Fruit fly (Drosophila melanogaster) whole organism, embryonic: ENCODE data around the gene CG13359.

ENCODE experiments used
- ATbp ChIP-seq: fragments of 200-800 bp; sonication (Bioruptor generic); optimal IDR thresholded peaks from 2 replicates; lab custom pipeline; 2017; ENCODE audit warnings: missing biosample characterization, mild to moderate bottlenecking, missing genetic modification characterization, missing genetic modification reagents
- Atf6 ChIP-seq: fragments of 200-800 bp; sonication (Bioruptor generic); IDR thresholded peaks from 2 replicates; pipeline ENCODE4 v1.3.6; 2022; ENCODE audit warnings: missing biosample characterization, missing genetic modification characterization
- CG10209 ChIP-seq: fragments of 200-800 bp; sonication (Bioruptor generic); optimal IDR thresholded peaks from 3 replicates; lab custom pipeline; 2017; ENCODE audit warnings: missing biosample characterization, mild to moderate bottlenecking, missing genetic modification characterization, missing genetic modification reagents
- CG10321 ChIP-seq: fragments of 200-800 bp; sonication (Bioruptor generic); IDR thresholded peaks from 2 replicates; pipeline ENCODE4 v1.3.6; 2022; ENCODE audit warnings: missing biosample characterization, missing genetic modification characterization
- CG11456 ChIP-seq: fragments of 200-800 bp; sonication (Bioruptor generic); IDR thresholded peaks from 3 replicates; pipeline ENCODE4 v1.3.6; 2022; ENCODE audit warnings: missing biosample characterization, missing genetic modification characterization
- CG12104 ChIP-seq: fragments of 200-800 bp; sonication (Bioruptor generic); optimal IDR thresholded peaks from 3 replicates; lab custom pipeline; 2016; ENCODE audit warnings: missing biosample characterization, missing genetic modification characterization
- CG12155 ChIP-seq: fragments of 200-800 bp; sonication (Bioruptor generic); optimal IDR thresholded peaks from 3 replicates; lab custom pipeline; 2016; ENCODE audit warnings: missing biosample characterization, missing genetic modification characterization
- CG14860 ChIP-seq: fragments of 200-800 bp; sonication (Bioruptor generic); IDR thresholded peaks from 3 replicates; pipeline ENCODE4 v1.3.6; 2022; ENCODE audit warnings: missing biosample characterization, missing genetic modification characterization; ENCODE audit not compliant: partially characterized antibody
- CG15514 ChIP-seq: fragments of 200-800 bp; sonication (Bioruptor generic); optimal IDR thresholded peaks from 3 replicates; lab custom pipeline; 2017; ENCODE audit warnings: missing biosample characterization, missing genetic modification characterization, mild to moderate bottlenecking, moderate library complexity, missing genetic modification reagents
- CG16863 ChIP-seq: fragments of 200-800 bp; sonication (Bioruptor generic); optimal IDR thresholded peaks from 3 replicates; lab custom pipeline; 2016; ENCODE audit warnings: missing biosample characterization, missing genetic modification characterization
- CG17385 ChIP-seq: fragments of 200-800 bp; sonication (Bioruptor generic); optimal IDR thresholded peaks from 3 replicates; lab custom pipeline; 2018; ENCODE audit warnings: missing biosample characterization, mild to moderate bottlenecking, missing genetic modification characterization
- CG17802 ChIP-seq: fragments of 200-800 bp; sonication (Bioruptor generic); optimal IDR thresholded peaks from 2 replicates; lab custom pipeline; 2018; ENCODE audit warnings: missing biosample characterization, mild to moderate bottlenecking, missing genetic modification characterization, moderate library complexity
- CG18262 ChIP-seq: fragments of 200-800 bp; optimal IDR thresholded peaks from 3 replicates; lab custom pipeline; 2019; ENCODE audit warnings: missing biosample characterization, mild to moderate bottlenecking, missing genetic modification characterization, moderate library complexity
- CG2678 ChIP-seq: fragments of 200-800 bp; sonication (Bioruptor generic); optimal IDR thresholded peaks from 3 replicates; lab custom pipeline; 2019; ENCODE audit warnings: missing biosample characterization, mild to moderate bottlenecking, missing genetic modification characterization, moderate library complexity
- CG2712 ChIP-seq: fragments of 200-800 bp; optimal IDR thresholded peaks from 3 replicates; lab custom pipeline; 2019; ENCODE audit warnings: missing biosample characterization, mild to moderate bottlenecking, missing genetic modification characterization, moderate library complexity
- CG30431 ChIP-seq: fragments of 200-800 bp; sonication (Bioruptor generic); optimal IDR thresholded peaks from 2 replicates; lab custom pipeline; 2017; ENCODE audit warnings: missing biosample characterization, missing genetic modification characterization
- CG34422 ChIP-seq: fragments of 200-800 bp; sonication (Bioruptor generic); IDR thresholded peaks from 3 replicates; pipeline ENCODE4 v1.3.6; 2022; ENCODE audit warnings: missing biosample characterization, missing genetic modification characterization
- CG42726 ChIP-seq: fragments of 200-800 bp; sonication (Bioruptor generic); IDR thresholded peaks from 2 replicates; pipeline ENCODE4 v1.3.6; 2022; ENCODE audit warnings: missing biosample characterization, missing genetic modification characterization; ENCODE audit not compliant: partially characterized antibody
- CG43689 ChIP-seq: fragments of 200-800 bp; sonication (Bioruptor generic); IDR thresholded peaks from 2 replicates; pipeline ENCODE4 v1.3.6; 2022; ENCODE audit warnings: missing biosample characterization, missing genetic modification characterization
- CG6654 ChIP-seq: fragments of 200-800 bp; sonication (Bioruptor generic); optimal IDR thresholded peaks from 2 replicates; lab custom pipeline; 2017; ENCODE audit warnings: missing biosample characterization, mild to moderate bottlenecking, missing genetic modification characterization
- CG6813 ChIP-seq: fragments of 200-800 bp; sonication (Bioruptor generic); optimal IDR thresholded peaks from 2 replicates; lab custom pipeline; 2017; ENCODE audit warnings: missing biosample characterization, missing genetic modification characterization, mild to moderate bottlenecking, moderate library complexity, missing genetic modification reagents
- CG7839 ChIP-seq: fragments of 200-800 bp; sonication (Bioruptor generic); optimal IDR thresholded peaks from 3 replicates; lab custom pipeline; 2018; ENCODE audit warnings: missing biosample characterization, mild to moderate bottlenecking, missing genetic modification characterization, moderate library complexity
- CG7987 ChIP-seq: fragments of 200-800 bp; sonication (Bioruptor generic); optimal IDR thresholded peaks from 2 replicates; lab custom pipeline; 2018; ENCODE audit warnings: missing biosample characterization, mild to moderate bottlenecking, missing genetic modification characterization, moderate library complexity
- CG8924 ChIP-seq: fragments of 200-800 bp; optimal IDR thresholded peaks from 3 replicates; lab custom pipeline; 2019; ENCODE audit warnings: missing biosample characterization, mild to moderate bottlenecking, missing genetic modification characterization, moderate library complexity
- Chrac-16 ChIP-seq: fragments of 200-800 bp; sonication (Bioruptor generic); optimal IDR thresholded peaks from 3 replicates; lab custom pipeline; 2016; ENCODE audit warnings: missing biosample characterization, missing genetic modification characterization
- Deaf1 ChIP-seq: fragments of 200-800 bp; optimal IDR thresholded peaks from 3 replicates; lab custom pipeline; 2019; ENCODE audit warnings: missing biosample characterization, mild to moderate bottlenecking, missing genetic modification characterization, moderate library complexity
- Dfd ChIP-seq, 2 experiments: fragments of >200 bp; optimal IDR thresholded peaks; 2 replicates each; lab custom pipeline; 2017; ENCODE audit warnings: missing biosample characterization in 2 of 2, missing genetic modification characterization in 2 of 2
- Dip2 ChIP-seq: fragments of 200-800 bp; sonication (Bioruptor generic); IDR thresholded peaks from 2 replicates; pipeline ENCODE4 v1.3.6; 2022; ENCODE audit warnings: missing biosample characterization, missing genetic modification characterization
- Ets65A ChIP-seq: fragments of 200-800 bp; sonication (Bioruptor generic); peaks from one replicate; lab custom pipeline; 2016; ENCODE audit warnings: missing biosample characterization, missing genetic modification characterization
- Gug ChIP-seq: fragments of 200-800 bp; sonication (Bioruptor generic); IDR thresholded peaks from 4 replicates; pipeline ENCODE4 v1.3.6; 2022; ENCODE audit warnings: missing biosample characterization, missing genetic modification characterization
- H2.0 ChIP-seq: fragments of 200-800 bp; sonication (Bioruptor generic); IDR thresholded peaks from 2 replicates; pipeline ENCODE4 v1.3.6; 2022; ENCODE audit warnings: missing biosample characterization, missing genetic modification characterization
- Hsf ChIP-seq: fragments of 200-800 bp; sonication (Bioruptor generic); optimal IDR thresholded peaks from 3 replicates; lab custom pipeline; 2016; ENCODE audit warnings: missing biosample characterization, missing genetic modification characterization
- Rfx ChIP-seq: fragments of 200-800 bp; sonication (Bioruptor generic); IDR thresholded peaks from 2 replicates; pipeline ENCODE4 v1.3.6; 2022; ENCODE audit warnings: missing biosample characterization, missing genetic modification characterization
- Xrp1 ChIP-seq: fragments of 200-800 bp; sonication (Bioruptor generic); IDR thresholded peaks from 2 replicates; pipeline ENCODE4 v1.3.6; 2022; ENCODE audit warnings: missing biosample characterization, missing genetic modification characterization
- cad ChIP-seq: fragments of >200 bp; optimal IDR thresholded peaks from 2 replicates; lab custom pipeline; 2017; ENCODE audit warnings: missing biosample characterization, missing genetic modification characterization
- dimm ChIP-seq: fragments of 200-800 bp; sonication (Bioruptor generic); IDR thresholded peaks from 2 replicates; pipeline ENCODE4 v1.3.6; 2022; ENCODE audit warnings: missing biosample characterization, missing genetic modification characterization
- dmrt99B ChIP-seq: fragments of 200-800 bp; sonication (Bioruptor generic); optimal IDR thresholded peaks from 2 replicates; lab custom pipeline; 2018; ENCODE audit warnings: missing biosample characterization, mild to moderate bottlenecking, missing genetic modification characterization, moderate library complexity
- fd64A ChIP-seq: fragments of 200-800 bp; sonication (Bioruptor generic); optimal IDR thresholded peaks from 3 replicates; lab custom pipeline; 2018; ENCODE audit warnings: missing biosample characterization, mild to moderate bottlenecking, missing genetic modification characterization
- fd96Cb ChIP-seq: fragments of 200-800 bp; sonication (Bioruptor generic); optimal IDR thresholded peaks from 2 replicates; lab custom pipeline; 2018; ENCODE audit warnings: missing biosample characterization, mild to moderate bottlenecking, missing genetic modification characterization, moderate library complexity
- jumu ChIP-seq: fragments of 200-800 bp; sonication (Bioruptor generic); optimal IDR thresholded peaks from 3 replicates; lab custom pipeline; 2016; ENCODE audit warnings: missing biosample characterization, missing genetic modification characterization
- klu ChIP-seq: fragments of 200-800 bp; sonication (Bioruptor generic); IDR thresholded peaks from 2 replicates; pipeline ENCODE4 v1.3.6; 2022; ENCODE audit warnings: missing biosample characterization, missing genetic modification characterization
- lab ChIP-seq: fragments of 200-800 bp; sonication (Bioruptor generic); optimal IDR thresholded peaks from 3 replicates; lab custom pipeline; 2017; ENCODE audit warnings: missing biosample characterization, missing genetic modification characterization, mild to moderate bottlenecking, moderate library complexity, missing genetic modification reagents
- nom ChIP-seq: fragments of 200-800 bp; sonication (Bioruptor generic); optimal IDR thresholded peaks from 2 replicates; lab custom pipeline; 2017; ENCODE audit warnings: missing biosample characterization, missing genetic modification characterization, mild to moderate bottlenecking, moderate library complexity, missing genetic modification reagents
- pzg ChIP-seq: fragments of 200-800 bp; sonication (Bioruptor generic); optimal IDR thresholded peaks from 3 replicates; lab custom pipeline; 2018; ENCODE audit warnings: missing biosample characterization, mild to moderate bottlenecking, missing genetic modification characterization, moderate library complexity
- ranshi ChIP-seq: fragments of 200-800 bp; sonication (Bioruptor generic); IDR thresholded peaks from 2 replicates; pipeline ENCODE4 v1.3.6; 2022; ENCODE audit warnings: missing biosample characterization, missing genetic modification characterization
- scrt ChIP-seq: fragments of 200-800 bp; sonication (Bioruptor generic); optimal IDR thresholded peaks from 2 replicates; lab custom pipeline; 2018; ENCODE audit warnings: missing biosample characterization, mild to moderate bottlenecking, missing genetic modification characterization, moderate library complexity
- shn ChIP-seq: fragments of 200-800 bp; sonication (Bioruptor generic); optimal IDR thresholded peaks from 3 replicates; lab custom pipeline; 2016; ENCODE audit warnings: missing biosample characterization, missing genetic modification characterization
- tin ChIP-seq: fragments of 200-800 bp; sonication (Bioruptor generic); optimal IDR thresholded peaks from 3 replicates; lab custom pipeline; 2016; ENCODE audit warnings: missing biosample characterization, missing genetic modification characterization
- usp ChIP-seq: fragments of >200 bp; optimal IDR thresholded peaks from 2 replicates; lab custom pipeline; 2017; ENCODE audit warnings: missing biosample characterization, missing genetic modification characterization
- vnd ChIP-seq: fragments of 200-800 bp; sonication (Bioruptor generic); IDR thresholded peaks from 3 replicates; pipeline ENCODE4 v1.3.6; 2022; ENCODE audit warnings: missing biosample characterization, missing genetic modification characterization; ENCODE audit not compliant: partially characterized antibody

The CG13359 gene

DNA sequence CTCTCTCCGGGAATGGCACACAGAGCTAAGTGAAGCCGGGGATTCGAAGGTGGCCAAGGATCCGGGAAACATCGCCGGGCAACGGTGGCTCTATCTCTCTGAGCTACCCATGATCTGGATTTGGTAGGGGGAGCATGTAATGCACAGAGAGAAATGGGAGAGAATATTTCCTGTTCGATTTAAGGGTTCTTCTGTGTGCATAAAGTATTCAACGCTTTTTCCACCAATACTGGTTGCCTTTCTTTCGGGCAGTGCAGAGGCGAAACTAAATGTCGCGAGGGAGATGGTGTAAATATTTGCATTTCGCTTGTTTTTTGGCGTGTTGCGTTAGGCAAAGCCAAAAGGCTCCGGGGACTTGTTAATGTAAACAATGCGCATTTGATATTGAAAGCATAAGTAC, 38.7 kb upstream of the CG13359 start (continued):
- TF ChIP-seq ranshi (GFP tag; lab: Robert Waterston, UW) (peak; percentile 16; the same call in 1 of the 2 replicates), Ets65A (GFP tag; lab: Kevin White, UChicago) (peak; percentile 43), lab (GFP tag; lab: Kevin White, UChicago) (peak; percentile 38), CG17385 (GFP tag; lab: Kevin White, UChicago) (peak; percentile 2), fd96Cb (peak; percentile 42), Xrp1 (GFP tag; lab: Robert Waterston, UW) (peak; percentile 29; the same call in 1 of the 2 replicates), CG18262 (tag; lab: Kevin White, UChicago) (peak; percentile 3), CG7839 (tag; lab: Kevin White, UChicago) (peak; percentile 17), CG14860 (GFP tag; lab: Robert Waterston, UW) (no peak), CG2678 (tag; lab: Kevin White, UChicago) (peak; percentile 35), ATbp (GFP tag; lab: Kevin White, UChicago) (peak; percentile 27), Hsf (GFP tag; lab: Kevin White, UChicago) (peak; percentile 1), usp (GFP tag; lab: Kevin White, UChicago) (no peak), CG2712 (tag; lab: Kevin White, UChicago) (peak; percentile 12), fd64A (no peak), CG17802 (no peak), dmrt99B (tag; lab: Kevin White, UChicago) (peak; percentile 48)

DNA sequence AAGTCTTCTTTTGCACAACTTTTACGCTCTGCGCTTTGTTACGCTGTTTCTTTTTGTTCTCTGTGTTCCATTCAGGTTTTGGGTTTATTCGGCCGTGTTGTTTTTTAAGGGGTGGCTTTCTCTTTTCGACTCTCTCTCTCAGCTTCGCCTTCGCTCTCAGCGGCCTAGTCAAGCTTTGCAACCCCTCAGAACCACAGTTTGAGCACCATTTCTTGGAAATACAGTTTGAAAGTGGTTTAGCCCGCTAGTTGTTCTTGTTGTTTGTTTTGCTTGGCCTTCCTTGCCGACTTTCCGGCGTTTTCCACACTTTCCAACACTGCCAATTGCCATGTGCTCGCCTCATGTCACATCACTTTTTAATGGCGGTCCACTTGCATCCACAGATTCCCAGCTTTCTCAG, 37.8 kb upstream of the CG13359 start:
- TF ChIP-seq CG10209 = no peak
- TF ChIP-seq H2.0 (GFP tag; lab: Robert Waterston, UW) = no peak
- TF ChIP-seq klu = no peak
- no peak for TF ChIP-seq tin
- no peak for TF ChIP-seq CG43689
- peak; percentile 99 for TF ChIP-seq CG6654 (GFP tag; lab: Kevin White, UChicago)
- no peak for TF ChIP-seq Chrac-16 (GFP tag; lab: Kevin White, UChicago)
- 0 out of 2 replicates have a peak, but pooled peaks have one; percentile 13 for TF ChIP-seq Rfx (GFP tag; lab: Robert Waterston, UW)
- TF ChIP-seq nom = no peak
- TF ChIP-seq CG6813 (GFP tag; lab: Kevin White, UChicago) = peak; percentile 8
- TF ChIP-seq CG12104 (GFP tag; lab: Kevin White, UChicago) = no peak
- TF ChIP-seq CG8924 (tag; lab: Kevin White, UChicago) = no peak
- TF ChIP-seq Atf6 (GFP tag; lab: Robert Waterston, UW) = no peak
- no peak for TF ChIP-seq CG30431 (GFP tag; lab: Kevin White, UChicago)
- peak; percentile 14 for TF ChIP-seq pzg (GFP tag; lab: Kevin White, UChicago)
- TF ChIP-seq jumu (GFP tag; lab: Kevin White, UChicago) = no peak
- TF ChIP-seq vnd (GFP tag; lab: Robert Waterston, UW) = no peak
- no peak for TF ChIP-seq dimm (GFP tag; lab: Robert Waterston, UW)
- TF ChIP-seq fd64A = no peak
- TF ChIP-seq Gug (GFP tag; lab: Robert Waterston, UW) = no peak
- TF ChIP-seq Deaf1 (tag; lab: Kevin White, UChicago) = no peak
- no peak for TF ChIP-seq CG10321 (GFP tag; lab: Robert Waterston, UW)
- peak; percentile 0 for TF ChIP-seq CG7987 (GFP tag; lab: Kevin White, UChicago)
- TF ChIP-seq shn (GFP tag; lab: Kevin White, UChicago) = no peak
- peak; percentile 24 for TF ChIP-seq CG15514
- no peak for TF ChIP-seq CG16863 (GFP tag; lab: Kevin White, UChicago)
- TF ChIP-seq cad (GFP tag; lab: Kevin White, UChicago) = peak; percentile 73
- TF ChIP-seq Dip2 (GFP tag; lab: Robert Waterston, UW) = no peak
- no peak for TF ChIP-seq CG42726
- no peak for TF ChIP-seq CG12155 (GFP tag; lab: Kevin White, UChicago)
- TF ChIP-seq CG11456 (GFP tag; lab: Robert Waterston, UW) = 0 out of 3 replicates have a peak, but pooled peaks have one; percentile 29
- no peak for TF ChIP-seq Xrp1 (GFP tag; lab: Robert Waterston, UW)
- TF ChIP-seq scrt (GFP tag; lab: Kevin White, UChicago) = peak; percentile 41
- TF ChIP-seq CG34422 (GFP tag; lab: Robert Waterston, UW) = peak; percentile 70; the same call in 2 of the 3 replicates
- no peak for TF ChIP-seq Dfd (GFP tag; optimal IDR thresholded peaks at IDR 0.05; lab: Kevin White, UChicago)
